Fruit fly (Drosophila melanogaster): Measurements from ENCODE around the gene CG6293.

- TF ChIP-seq tj (GFP tag; optimal IDR thresholded peaks at IDR 0.05) (peak; percentile 92), Crg-1 (GFP tag; optimal IDR thresholded peaks at IDR 0.05) (no peak), CG5204 (GFP tag; optimal IDR thresholded peaks at IDR 0.05) (no peak)
These were observed 40.6 kb upstream of the CG6293 start for dm6 chr3R:10351960-10352458.

All from whole organism, adult.